Worm (Caenorhabditis elegans) whole organism, L4 larva: ENCODE data around the gene spat-2.

ENCODE experiments used
- D1046.2 ChIP-seq: fragments of 200-800 bp; sonication (Bioruptor generic); IDR thresholded peaks from 2 replicates; pipeline ENCODE4 v1.3.6; 2022; ENCODE audit warnings: missing genetic modification characterization, missing compliant biosample characterization
- R02D3.7 ChIP-seq: fragments of 150-350 bp; sonication (generic microtip); optimal IDR thresholded peaks from 3 replicates; lab custom pipeline; 2014; ENCODE audit warnings: missing biosample characterization, missing genetic modification characterization
- Y105C5A.15 ChIP-seq: fragments of 200-800 bp; sonication (Bioruptor generic); IDR thresholded peaks from 2 replicates; pipeline ENCODE4 v1.3.6; 2022; ENCODE audit warnings: missing genetic modification characterization, missing compliant biosample characterization
- Y48G9A.11 ChIP-seq: fragments of 200-800 bp; sonication (Bioruptor generic); IDR thresholded peaks from 2 replicates; pipeline ENCODE4 v1.3.6; 2022; ENCODE audit warnings: missing genetic modification reagents, missing genetic modification characterization, missing compliant biosample characterization
- Y5F2A.4 ChIP-seq: fragments of 200-800 bp; sonication (Bioruptor generic); optimal IDR thresholded peaks from 2 replicates; lab custom pipeline; 2018; ENCODE audit warnings: mild to moderate bottlenecking, missing genetic modification characterization, missing compliant biosample characterization
- Y75B8A.6 ChIP-seq: fragments of 200-800 bp; sonication (Bioruptor generic); IDR thresholded peaks from 2 replicates; pipeline ENCODE4 v1.3.6; 2022; ENCODE audit warnings: missing genetic modification reagents, missing genetic modification characterization, missing compliant biosample characterization
- aha-1 ChIP-seq: fragments of 150-350 bp; peaks from one replicate; lab custom pipeline; 2014; ENCODE audit warnings: missing biosample characterization, missing genetic modification characterization
- ceh-20 ChIP-seq: fragments of 200-800 bp; sonication (Bioruptor generic); IDR thresholded peaks from 2 replicates; pipeline ENCODE4 v1.3.6; 2022; ENCODE audit warnings: missing genetic modification reagents, missing genetic modification characterization, missing compliant biosample characterization
- ceh-44 ChIP-seq: fragments of 200-800 bp; sonication (Bioruptor generic); IDR thresholded peaks from 2 replicates; pipeline ENCODE4 v1.3.6; 2022; ENCODE audit warnings: missing genetic modification reagents, missing genetic modification characterization, missing compliant biosample characterization
- daf-16 ChIP-seq, 3 experiments: sonication (generic microtip); optimal IDR thresholded peaks; 2 replicates each; lab custom pipeline; 2016 to 2017; ENCODE audit warnings: missing genetic modification characterization in 3 of 3, missing genetic modification reagents in 3 of 3, mild to moderate bottlenecking in 2 of 3, missing compliant biosample characterization in 2 of 3, missing biosample characterization in 1 of 3, moderate library complexity in 1 of 3
- dmd-6 ChIP-seq: fragments of 200-800 bp; sonication (Bioruptor generic); IDR thresholded peaks from 2 replicates; pipeline ENCODE4 v1.3.6; 2022; ENCODE audit warnings: missing genetic modification reagents, missing genetic modification characterization, missing compliant biosample characterization
- duxl-1 ChIP-seq: sonication (generic microtip); optimal IDR thresholded peaks from 2 replicates; lab custom pipeline; 2016; ENCODE audit warnings: mild to moderate bottlenecking, missing genetic modification characterization, moderate library complexity, missing compliant biosample characterization; ENCODE audit not compliant: poor library complexity
- dve-1 ChIP-seq: sonication (generic microtip); optimal IDR thresholded peaks from 2 replicates; lab custom pipeline; 2017; ENCODE audit warnings: antibody characterized with exemption, mild to moderate bottlenecking, missing genetic modification characterization, missing compliant biosample characterization; ENCODE audit not compliant: insufficient read depth
- egl-43 ChIP-seq: fragments of 200-800 bp; sonication (Bioruptor generic); IDR thresholded peaks from 2 replicates; pipeline ENCODE4 v1.3.6; 2022; ENCODE audit warnings: missing genetic modification reagents, missing genetic modification characterization, missing compliant biosample characterization
- hif-1 ChIP-seq, 2 experiments: sonication (generic microtip); optimal IDR thresholded peaks; 2 replicates each; lab custom pipeline; 2016 to 2017; ENCODE audit warnings: missing compliant biosample characterization in 2 of 2, missing genetic modification characterization in 2 of 2, missing genetic modification reagents in 2 of 2, missing genotype in 2 of 2, mild to moderate bottlenecking in 1 of 2
- hlh-11 ChIP-seq: fragments of 200-800 bp; sonication (Bioruptor generic); optimal IDR thresholded peaks from 2 replicates; lab custom pipeline; 2018; ENCODE audit warnings: mild to moderate bottlenecking, missing genetic modification characterization, missing compliant biosample characterization
- hlh-30 ChIP-seq: sonication (generic microtip); optimal IDR thresholded peaks from 2 replicates; lab custom pipeline; 2017; ENCODE audit warnings: antibody characterized with exemption, mild to moderate bottlenecking, missing genetic modification characterization, missing compliant biosample characterization; ENCODE audit not compliant: insufficient read depth
- hmg-1.1 ChIP-seq: fragments of 200-800 bp; sonication (Bioruptor generic); IDR thresholded peaks from 2 replicates; pipeline ENCODE4 v1.3.6; 2022; ENCODE audit warnings: missing genetic modification reagents, missing genetic modification characterization, missing compliant biosample characterization
- jun-1 ChIP-seq: fragments of 150-350 bp; optimal IDR thresholded peaks from 2 replicates; lab custom pipeline; 2014; ENCODE audit warnings: missing biosample characterization, missing genetic modification reagents, missing genetic modification characterization
- lin-13 ChIP-seq: fragments of 150-350 bp; optimal IDR thresholded peaks from 2 replicates; lab custom pipeline; 2014; ENCODE audit warnings: missing biosample characterization, missing genetic modification reagents, missing genetic modification characterization
- lsy-2 ChIP-seq, 2 experiments: fragments of 150-350 bp in 1 of 2; sonication (generic microtip) in 1 of 2; optimal IDR thresholded peaks; 2 replicates each; lab custom pipeline; 2014 to 2017; ENCODE audit warnings: missing biosample characterization in 2 of 2, missing genetic modification characterization in 2 of 2
- madf-5 ChIP-seq, 2 experiments: fragments of 200-800 bp; sonication (Bioruptor generic); IDR thresholded peaks; 2 replicates each; pipeline ENCODE4 v1.3.6; 2022; ENCODE audit warnings: missing compliant biosample characterization in 2 of 2, missing genetic modification characterization in 2 of 2
- mdl-1 ChIP-seq, 2 experiments: fragments of 150-350 bp in 1 of 2; sonication (generic microtip) in 1 of 2; optimal IDR thresholded peaks; 2 replicates each; lab custom pipeline; 2014 to 2017; ENCODE audit warnings: missing biosample characterization in 2 of 2, missing genetic modification characterization in 2 of 2
- mep-1 ChIP-seq: fragments of 150-350 bp; sonication (generic microtip); optimal IDR thresholded peaks from 3 replicates; lab custom pipeline; 2014; ENCODE audit warnings: missing biosample characterization, missing genetic modification characterization
- mes-2 ChIP-seq: sonication (generic microtip); optimal IDR thresholded peaks from 2 replicates; lab custom pipeline; 2016; ENCODE audit warnings: missing genotype, mild to moderate bottlenecking, missing genetic modification characterization, missing compliant biosample characterization; ENCODE audit not compliant: poor library complexity, severe bottlenecking
- nhr-10 ChIP-seq: fragments of 150-350 bp; optimal IDR thresholded peaks from 2 replicates; lab custom pipeline; 2014; ENCODE audit warnings: missing biosample characterization, missing genetic modification characterization
- nhr-28 ChIP-seq: fragments of 150-350 bp; optimal IDR thresholded peaks from 2 replicates; lab custom pipeline; 2014; ENCODE audit warnings: missing biosample characterization, missing genetic modification characterization
- nhr-48 ChIP-seq: sonication (generic microtip); optimal IDR thresholded peaks from 2 replicates; lab custom pipeline; 2016; ENCODE audit warnings: mild to moderate bottlenecking, missing genetic modification characterization, missing compliant biosample characterization
- nhr-6 ChIP-seq: fragments of 150-350 bp; optimal IDR thresholded peaks from 2 replicates; lab custom pipeline; 2014; ENCODE audit warnings: missing biosample characterization, missing genetic modification characterization
- nhr-77 ChIP-seq: fragments of 150-350 bp; optimal IDR thresholded peaks from 2 replicates; lab custom pipeline; 2014; ENCODE audit warnings: missing biosample characterization, missing genetic modification characterization
- pha-4 ChIP-seq, 2 experiments: fragments of 150-350 bp in 1 of 2; fragments of 200-800 bp in 1 of 2; sonication (Bioruptor generic) in 1 of 2; IDR thresholded peaks in 1 of 2; optimal IDR thresholded peaks in 1 of 2; 2 replicates each; pipeline versions ENCODE4 v1.3.6 to Lab custom; 2014 to 2022; ENCODE audit warnings: missing genetic modification characterization in 2 of 2, missing genetic modification reagents in 2 of 2, missing biosample characterization in 1 of 2, missing compliant biosample characterization in 1 of 2
- pqm-1 ChIP-seq: sonication (generic microtip); optimal IDR thresholded peaks from 2 replicates; lab custom pipeline; 2017; ENCODE audit warnings: missing biosample characterization, missing genetic modification characterization
- rbr-2 ChIP-seq: sonication (generic microtip); optimal IDR thresholded peaks from 2 replicates; lab custom pipeline; 2016; ENCODE audit warnings: missing genotype, missing genetic modification characterization, missing compliant biosample characterization
- saeg-2 ChIP-seq: fragments of 200-800 bp; sonication (Bioruptor generic); IDR thresholded peaks from 2 replicates; pipeline ENCODE4 v1.3.6; 2022; ENCODE audit warnings: missing genetic modification reagents, missing genetic modification characterization, missing compliant biosample characterization
- set-16 ChIP-seq: fragments of 200-800 bp; sonication (Bioruptor generic); IDR thresholded peaks from 2 replicates; pipeline ENCODE4 v1.3.6; 2022; ENCODE audit warnings: missing genetic modification reagents, missing genetic modification characterization, missing compliant biosample characterization
- spr-1 ChIP-seq: sonication (generic microtip); optimal IDR thresholded peaks from 2 replicates; lab custom pipeline; 2016; ENCODE audit warnings: mild to moderate bottlenecking, missing genetic modification characterization, missing compliant biosample characterization
- spr-3 ChIP-seq: fragments of 200-800 bp; sonication (Bioruptor generic); optimal IDR thresholded peaks from 2 replicates; lab custom pipeline; 2018; ENCODE audit warnings: mild to moderate bottlenecking, missing genetic modification characterization, missing compliant biosample characterization
- unc-39 ChIP-seq: sonication (generic microtip); optimal IDR thresholded peaks from 2 replicates; lab custom pipeline; 2017; ENCODE audit warnings: missing biosample characterization, missing genetic modification characterization
- unc-62 ChIP-seq, 3 experiments: fragments of 150-350 bp in 1 of 3; sonication (generic microtip); optimal IDR thresholded peaks in 2 of 3; peaks in 1 of 3; 1 replicate in 1 of 3; 2 replicates in 2 of 3; lab custom pipeline; 2014 to 2017; ENCODE audit warnings: missing biosample characterization in 3 of 3, missing genetic modification characterization in 3 of 3, missing genetic modification reagents in 3 of 3, missing genotype in 1 of 3

The spat-2 gene

ce11 chrIII:11040606-11041005 is 3.9 kb downstream of the spat-2 start (continued):
- TF ChIP-seq D1046.2 (GFP tag; lab: Robert Waterston, UW) (no peak), egl-43 (GFP tag; lab: Robert Waterston, UW) (no peak), Y48G9A.11 (GFP tag; lab: Robert Waterston, UW) (no peak), aha-1 (tag; lab: Kevin White, UChicago) (peak; percentile 64)

DNA sequence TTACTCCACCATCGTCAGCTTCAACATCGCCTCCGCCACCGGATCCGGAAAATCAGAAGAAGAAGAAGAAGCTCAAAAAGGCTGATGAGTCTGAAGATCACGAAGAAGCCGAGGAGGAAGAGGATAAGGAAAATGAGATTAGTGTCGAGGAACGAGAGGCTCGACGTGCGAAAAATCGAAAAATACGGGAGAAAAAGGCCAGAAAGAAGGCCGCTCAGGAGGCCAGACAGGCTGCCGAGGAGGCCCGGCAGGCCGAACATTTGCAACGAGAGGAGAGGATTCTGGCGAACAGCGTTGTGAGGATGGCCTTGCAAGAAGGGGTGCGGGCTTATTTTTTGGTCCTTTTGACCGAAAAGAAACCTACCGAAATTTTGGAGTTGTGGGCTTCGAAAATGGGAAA is 8.5 kb downstream of the spat-2 start:
- TF ChIP-seq aha-1 (tag; lab: Kevin White, UChicago) (peak; percentile 87), set-16 (GFP tag; lab: Robert Waterston, UW) (peak; percentile 71), unc-62 (GFP tag; optimal IDR thresholded peaks at IDR 0.05 in 1 of 2; lab: Kevin White, UChicago) (peak in 1 of 2 experiments; percentile 1), unc-62 (tag; optimal IDR thresholded peaks at IDR 0.05; lab: Kevin White, UChicago) (no peak), Y105C5A.15 (GFP tag; lab: Robert Waterston, UW) (no peak)

ce11 chrIII:11046549-11046948 is 9.8 kb downstream of the spat-2 start:
- no peak for TF ChIP-seq madf-5 (GFP tag; IDR thresholded peaks at IDR 0.05; lab: Robert Waterston, UW)
- peak; percentile 76 for TF ChIP-seq nhr-28 (tag; lab: Kevin White, UChicago)
- TF ChIP-seq dve-1 (tag; lab: Kevin White, UChicago): peak; percentile 30
- no peak for TF ChIP-seq ceh-20 (GFP tag; lab: Robert Waterston, UW)
- TF ChIP-seq pqm-1 (tag; lab: Kevin White, UChicago): peak; percentile 81
- no peak for TF ChIP-seq ceh-44 (GFP tag; lab: Robert Waterston, UW)
- peak; percentile 34; the same call in 1 of the 2 replicates for TF ChIP-seq dmd-6
- TF ChIP-seq Y5F2A.4 (GFP tag; lab: Kevin White, UChicago): no peak
- TF ChIP-seq saeg-2 (GFP tag; lab: Robert Waterston, UW): no peak
- peak; percentile 43 for TF ChIP-seq hlh-11 (tag; lab: Kevin White, UChicago)
- TF ChIP-seq mep-1 (tag; lab: Kevin White, UChicago): peak; percentile 3
- TF ChIP-seq nhr-48 (tag; lab: Kevin White, UChicago): no peak
- no peak for TF ChIP-seq spr-3 (GFP tag; lab: Kevin White, UChicago)
- TF ChIP-seq daf-16 (GFP tag; optimal IDR thresholded peaks at IDR 0.05; lab: Kevin White, UChicago): no peak
- TF ChIP-seq daf-16 (tag; optimal IDR thresholded peaks at IDR 0.05; lab: Kevin White, UChicago): peak; percentile 39
- no peak for TF ChIP-seq D1046.2 (GFP tag; lab: Robert Waterston, UW)

ce11 chrIII:11050658-11051118 is 13.9 kb downstream of the spat-2 start:
- TF ChIP-seq pha-4 (GFP tag; IDR thresholded peaks at IDR 0.05; lab: Robert Waterston, UW): 0 out of 2 replicates have a peak, but pooled peaks have one; percentile 23
- TF ChIP-seq pha-4 (tag; optimal IDR thresholded peaks at IDR 0.05; lab: Kevin White, UChicago): peak; percentile 50
- peak in 1 of 2 experiments; percentile 78 for TF ChIP-seq unc-62 (GFP tag; optimal IDR thresholded peaks at IDR 0.05 in 1 of 2; lab: Kevin White, UChicago)
- no peak for TF ChIP-seq unc-62 (tag; optimal IDR thresholded peaks at IDR 0.05; lab: Kevin White, UChicago)
- TF ChIP-seq hlh-11 (tag; lab: Kevin White, UChicago): peak; percentile 73
- no peak for TF ChIP-seq unc-39 (tag; lab: Kevin White, UChicago)
- TF ChIP-seq Y75B8A.6: no peak
- peak in 1 of 2 experiments; percentile 15 for TF ChIP-seq lsy-2 (tag; optimal IDR thresholded peaks at IDR 0.05; lab: Kevin White, UChicago)
- TF ChIP-seq rbr-2 (tag; lab: Kevin White, UChicago): peak; percentile 20
- peak; percentile 63 for TF ChIP-seq jun-1 (tag; lab: Kevin White, UChicago)
- TF ChIP-seq spr-1: no peak
- no peak for TF ChIP-seq R02D3.7 (tag; lab: Kevin White, UChicago)
- peak; percentile 22 for TF ChIP-seq mep-1 (tag; lab: Kevin White, UChicago)
- peak; percentile 60 for TF ChIP-seq set-16 (GFP tag; lab: Robert Waterston, UW)
- peak; percentile 80 for TF ChIP-seq dve-1 (tag; lab: Kevin White, UChicago)
- TF ChIP-seq nhr-77 (tag; lab: Kevin White, UChicago): peak; percentile 55
- no peak for TF ChIP-seq daf-16 (GFP tag; optimal IDR thresholded peaks at IDR 0.05; lab: Kevin White, UChicago)
- TF ChIP-seq daf-16 (tag; optimal IDR thresholded peaks at IDR 0.05; lab: Kevin White, UChicago): peak; percentile 47
- TF ChIP-seq hmg-1.1 (GFP tag; lab: Robert Waterston, UW): 0 out of 2 replicates have a peak, but pooled peaks have one; percentile 11
- TF ChIP-seq lin-13 (GFP tag; lab: Kevin White, UChicago): no peak
- 0 out of 2 replicates have a peak, but pooled peaks have one; percentile 23 for TF ChIP-seq dmd-6
- TF ChIP-seq egl-43 (GFP tag; lab: Robert Waterston, UW): 0 out of 2 replicates have a peak, but pooled peaks have one; percentile 4
- TF ChIP-seq hif-1 (tag; optimal IDR thresholded peaks at IDR 0.05; lab: Kevin White, UChicago): peak in 1 of 2 experiments; percentile 19
- TF ChIP-seq nhr-10 (tag; lab: Kevin White, UChicago): no peak
- peak; percentile 97 for TF ChIP-seq aha-1 (tag; lab: Kevin White, UChicago)
- peak; percentile 11 to 67 for TF ChIP-seq mdl-1 (tag; optimal IDR thresholded peaks at IDR 0.05; lab: Kevin White, UChicago)
- TF ChIP-seq nhr-6 (tag; lab: Kevin White, UChicago): no peak
- no peak for TF ChIP-seq duxl-1 (tag; lab: Kevin White, UChicago)
- peak; percentile 50 for TF ChIP-seq mes-2 (tag; lab: Kevin White, UChicago)
- TF ChIP-seq hlh-30 (tag; lab: Kevin White, UChicago): peak; percentile 16
- peak; percentile 96 for TF ChIP-seq nhr-28 (tag; lab: Kevin White, UChicago)
- TF ChIP-seq pqm-1 (tag; lab: Kevin White, UChicago): peak; percentile 44
